Worm (Caenorhabditis elegans): ENCODE measurements around the gene C52E2.3.

The C52E2.3 gene

DNA sequence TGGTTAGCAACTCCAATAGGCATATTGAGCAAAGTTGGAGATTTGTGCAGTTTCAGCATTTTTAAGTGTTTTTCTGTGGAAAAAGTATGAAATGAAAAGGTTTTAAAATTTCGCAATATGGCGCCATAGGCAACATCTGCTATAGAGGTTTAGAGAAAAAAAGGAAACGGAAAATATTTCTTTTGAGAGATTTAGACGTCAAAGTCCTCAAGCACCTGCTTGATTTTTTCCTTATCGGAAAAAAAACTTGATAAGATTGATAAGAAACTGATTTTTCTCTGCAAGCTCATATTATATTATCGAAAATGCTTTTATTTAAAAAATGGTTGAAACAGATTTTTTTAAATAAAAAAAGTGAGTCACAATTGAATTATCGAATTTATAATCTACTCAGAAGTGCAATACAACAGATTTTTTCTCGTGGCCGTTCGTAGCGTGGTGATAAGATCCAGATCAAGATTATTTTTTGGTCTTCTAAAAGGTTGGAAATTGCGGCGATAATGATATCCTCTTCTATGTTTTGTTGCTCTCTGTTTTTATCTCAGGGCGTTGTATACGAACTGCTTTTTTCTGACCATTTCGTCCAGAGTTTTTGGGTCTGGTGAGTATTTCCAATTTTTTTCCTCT lies 31.0 kb upstream of the C52E2.3 start, which contains the start of gene fbxc-19 (continued):
- TF ChIP-seq dmd-8 (GFP tag; IDR thresholded peaks at IDR 0.05) = no peak
- peak; percentile 27 for TF ChIP-seq dpl-1 (GFP tag; optimal IDR thresholded peaks at IDR 0.05)
- TF ChIP-seq ceh-82 (tag; optimal IDR thresholded peaks at IDR 0.05) = no peak
- TF ChIP-seq madf-5 (GFP tag; IDR thresholded peaks at IDR 0.05) = no peak
- TF ChIP-seq nhr-42 (GFP tag; IDR thresholded peaks at IDR 0.05) = no peak
- TF ChIP-seq F44E2.7 (GFP tag; IDR thresholded peaks at IDR 0.05) = no peak
- TF ChIP-seq ctbp-1 (GFP tag; IDR thresholded peaks at IDR 0.05) = no peak
- TF ChIP-seq zfp-2 (tag; optimal IDR thresholded peaks at IDR 0.05) = no peak
- no peak for TF ChIP-seq mep-1 (tag; optimal IDR thresholded peaks at IDR 0.05)
- no peak for TF ChIP-seq lin-39 (tag; optimal IDR thresholded peaks at IDR 0.05)
- peak; percentile 87 for TF ChIP-seq php-3 (GFP tag; IDR thresholded peaks at IDR 0.05)
- TF ChIP-seq dmd-6 (GFP tag; IDR thresholded peaks at IDR 0.05) = peak; percentile 90
- TF ChIP-seq aha-1 (tag) = peak; percentile 78
- no peak for TF ChIP-seq hif-1 (tag; optimal IDR thresholded peaks at IDR 0.05)
- no peak for TF ChIP-seq attf-4 (tag; optimal IDR thresholded peaks at IDR 0.05)
- no peak for TF ChIP-seq ces-1 (GFP tag; optimal IDR thresholded peaks at IDR 0.05)
- no peak for TF ChIP-seq F49E8.2 (tag; optimal IDR thresholded peaks at IDR 0.05; ENCODE audit: borderline replicate concordance)
- no peak for TF ChIP-seq pha-4 (GFP tag; IDR thresholded peaks at IDR 0.05)
- no peak for TF ChIP-seq pha-4 (tag; optimal IDR thresholded peaks at IDR 0.05)
- no peak for TF ChIP-seq nhr-10 (tag; optimal IDR thresholded peaks at IDR 0.05)
- no peak for TF ChIP-seq lir-3 (tag; optimal IDR thresholded peaks at IDR 0.05)
- TF ChIP-seq Y48G9A.11 (GFP tag; IDR thresholded peaks at IDR 0.05) = no peak
- no peak for TF ChIP-seq aly-2 (tag; optimal IDR thresholded peaks at IDR 0.05)
- TF ChIP-seq sdz-12 (GFP tag; optimal IDR thresholded peaks at IDR 0.05) = no peak
- TF ChIP-seq hlh-30 (tag; optimal IDR thresholded peaks at IDR 0.05; ENCODE audit: insufficient read depth) = peak; percentile 69
- no peak for TF ChIP-seq fkh-10 (GFP tag; optimal IDR thresholded peaks at IDR 0.05)
- peak; percentile 47 for TF ChIP-seq mes-2 (tag; optimal IDR thresholded peaks at IDR 0.05; ENCODE audit: poor library complexity, severe bottlenecking)
- TF ChIP-seq daf-16 (GFP tag; optimal IDR thresholded peaks at IDR 0.05) = no peak
- TF ChIP-seq daf-16 (tag; optimal IDR thresholded peaks at IDR 0.05) = peak; percentile 92
- no peak for TF ChIP-seq R02D3.7 (tag; optimal IDR thresholded peaks at IDR 0.05)
- TF ChIP-seq fos-1 (tag; optimal IDR thresholded peaks at IDR 0.05) = no peak
- peak; percentile 44; the same call in 1 of the 2 replicates for TF ChIP-seq lin-1 (GFP tag; IDR thresholded peaks at IDR 0.05)
- no peak for TF ChIP-seq unc-62 (GFP tag; optimal IDR thresholded peaks at IDR 0.05 in 1 of 2)
- TF ChIP-seq unc-62 (tag; optimal IDR thresholded peaks at IDR 0.05) = no peak
- no peak for TF ChIP-seq Y5F2A.4 (GFP tag; optimal IDR thresholded peaks at IDR 0.05)
- peak in 1 of 2 experiments; percentile 59 for TF ChIP-seq mdl-1 (tag; optimal IDR thresholded peaks at IDR 0.05)
- no peak for TF ChIP-seq egl-27 (tag; optimal IDR thresholded peaks at IDR 0.05)

DNA sequence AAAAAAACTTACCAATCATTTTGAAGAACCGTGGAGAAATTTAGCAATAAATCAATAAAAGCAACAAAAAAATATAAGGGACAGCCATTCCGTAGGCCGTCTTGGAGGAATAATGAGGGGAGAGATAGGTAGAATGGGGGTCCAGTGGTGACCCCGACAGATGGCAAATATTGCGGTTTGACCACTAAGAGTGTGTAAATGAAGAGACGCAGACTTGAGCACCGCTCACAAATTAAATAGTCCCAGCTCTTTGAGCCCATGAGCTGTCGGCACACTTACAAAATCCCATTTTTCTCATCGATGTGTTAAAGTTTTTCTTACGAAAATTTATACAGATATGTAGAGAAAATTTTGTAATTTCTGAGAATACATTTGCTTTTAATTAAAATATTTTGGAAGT lies 30.3 kb upstream of the C52E2.3 start, which contains the start of gene fbxa-3:
Gene fbxa-3 (minus strand): TSS at position 101 of the 400 bp plus-strand sequence.
- no peak for TF ChIP-seq lsy-2 (tag; optimal IDR thresholded peaks at IDR 0.05)
- TF ChIP-seq ceh-32 (tag; optimal IDR thresholded peaks at IDR 0.05; ENCODE audit: poor library complexity) = no peak
- TF ChIP-seq ceh-62 (tag; optimal IDR thresholded peaks at IDR 0.05) = no peak
- no peak for TF ChIP-seq ztf-11 (tag; optimal IDR thresholded peaks at IDR 0.05)
- no peak for TF ChIP-seq zag-1 (tag; optimal IDR thresholded peaks at IDR 0.05)
- TF ChIP-seq Y75B8A.6 (GFP tag; IDR thresholded peaks at IDR 0.05) = no peak
- TF ChIP-seq mdt-29 (GFP tag; IDR thresholded peaks at IDR 0.05) = no peak
- no peak for TF ChIP-seq zip-2 (tag; optimal IDR thresholded peaks at IDR 0.05)
- no peak for TF ChIP-seq nhr-111 (GFP tag; optimal IDR thresholded peaks at IDR 0.05)
- TF ChIP-seq mep-1 (tag; optimal IDR thresholded peaks at IDR 0.05) = no peak
